Worm (Caenorhabditis elegans): ENCODE measurements around the gene sel-7.

The sel-7 gene

DNA sequence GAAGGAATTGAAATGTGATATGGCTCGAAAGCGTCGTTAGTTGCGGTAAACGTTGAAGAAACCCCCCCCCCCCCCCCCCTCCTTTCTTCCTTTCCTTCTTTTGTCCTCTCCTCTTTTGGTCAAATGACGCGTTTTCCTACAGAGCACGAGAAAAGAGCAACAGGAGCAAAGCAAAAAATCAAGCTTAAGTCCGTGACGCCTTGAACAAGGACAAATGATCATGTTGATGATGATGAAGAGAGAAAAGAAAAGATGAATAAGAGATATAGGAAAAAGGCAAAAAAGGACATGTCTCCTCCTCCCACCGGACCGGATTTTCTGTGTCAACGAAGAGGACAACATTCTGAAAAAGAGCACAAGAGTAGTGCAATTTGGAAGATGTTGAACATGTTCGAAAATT, 19.3 kb upstream of the sel-7 start:
- TF ChIP-seq ceh-22 (tag; optimal IDR thresholded peaks at IDR 0.05) (no peak), ets-4 (tag; optimal IDR thresholded peaks at IDR 0.05) (no peak), lin-11 (tag; optimal IDR thresholded peaks at IDR 0.05) (no peak), ceh-9 (tag; optimal IDR thresholded peaks at IDR 0.05) (no peak)

DNA sequence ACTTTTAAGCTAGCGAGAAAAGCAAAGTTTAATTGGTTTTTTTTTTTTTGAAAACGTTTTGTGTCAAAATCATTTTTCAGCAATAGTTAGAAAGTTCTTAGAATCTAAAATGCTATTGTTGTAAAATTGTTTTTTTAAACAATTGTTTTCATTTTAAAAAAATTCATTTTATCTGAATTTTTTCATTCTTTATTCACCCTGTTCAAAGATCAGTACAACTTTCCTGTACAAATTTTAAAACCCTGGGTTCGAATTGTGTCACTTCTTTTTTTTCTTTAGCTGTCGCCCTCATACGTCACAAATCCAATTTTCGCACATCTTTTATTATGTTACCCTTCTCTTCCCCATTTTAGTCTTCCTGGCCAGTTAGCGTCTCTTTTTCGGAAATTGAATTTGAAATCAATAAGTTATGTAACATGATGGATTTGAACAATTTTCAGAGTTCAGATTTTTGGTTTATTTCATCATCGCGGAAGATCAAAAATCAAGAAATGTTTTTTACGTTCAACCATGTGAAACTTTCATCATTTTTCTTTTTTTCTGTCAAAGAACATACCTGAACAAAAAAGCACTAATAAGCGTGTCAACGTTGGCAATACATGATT, 16.5 kb upstream of the sel-7 start:
- TF ChIP-seq pqm-1 (tag; optimal IDR thresholded peaks at IDR 0.05): no peak
- TF ChIP-seq unc-42 (tag; optimal IDR thresholded peaks at IDR 0.05): peak; percentile 100

DNA sequence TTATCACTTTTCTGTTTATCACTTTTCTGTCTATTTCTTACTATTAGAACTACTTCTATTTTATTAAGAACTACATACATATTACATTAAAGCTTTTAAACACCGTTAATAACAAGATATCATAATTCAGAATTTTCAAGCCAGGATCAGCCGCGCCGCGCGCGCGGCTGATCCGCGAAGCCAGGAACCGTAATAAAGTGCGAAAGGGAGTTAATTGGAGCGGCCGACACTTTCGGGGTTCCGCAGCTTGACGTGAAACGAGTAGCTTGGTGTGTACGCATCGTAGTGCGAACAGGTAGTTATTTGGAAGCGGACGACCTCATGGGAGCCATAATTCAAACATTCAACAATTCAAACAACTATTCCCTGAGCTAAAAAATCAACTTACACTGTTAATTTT, 14.8 kb upstream of the sel-7 start:
- TF ChIP-seq sox-2 (GFP tag; IDR thresholded peaks at IDR 0.05) (no peak), ceh-24 (tag; optimal IDR thresholded peaks at IDR 0.05) (no peak), tbx-7 (tag; optimal IDR thresholded peaks at IDR 0.05) (no peak), hlh-15 (tag; optimal IDR thresholded peaks at IDR 0.05) (no peak), pha-2 (tag; optimal IDR thresholded peaks at IDR 0.05) (no peak), nhr-11 (tag; optimal IDR thresholded peaks at IDR 0.05) (no peak), syd-9 (tag; optimal IDR thresholded peaks at IDR 0.05) (no peak), madf-2 (tag; optimal IDR thresholded peaks at IDR 0.05) (no peak), hlh-6 (tag; optimal IDR thresholded peaks at IDR 0.05) (no peak), zip-5 (tag; optimal IDR thresholded peaks at IDR 0.05) (no peak), sdc-2 (tag; optimal IDR thresholded peaks at IDR 0.05) (no peak), K02D7.2 (tag; optimal IDR thresholded peaks at IDR 0.05) (no peak), ahr-1 (tag; optimal IDR thresholded peaks at IDR 0.05) (no peak), C08G9.2 (tag; optimal IDR thresholded peaks at IDR 0.05) (no peak), ceh-48 (tag; optimal IDR thresholded peaks at IDR 0.05) (no peak), pag-3 (tag; optimal IDR thresholded peaks at IDR 0.05; ENCODE audit: borderline replicate concordance) (no peak), ceh-19 (GFP tag; optimal IDR thresholded peaks at IDR 0.05) (no peak), C38D4.7 (GFP tag; optimal IDR thresholded peaks at IDR 0.05) (no peak), pqm-1 (tag; optimal IDR thresholded peaks at IDR 0.05) (no peak), Y22D7AL.16 (tag; optimal IDR thresholded peaks at IDR 0.05) (no peak)

DNA sequence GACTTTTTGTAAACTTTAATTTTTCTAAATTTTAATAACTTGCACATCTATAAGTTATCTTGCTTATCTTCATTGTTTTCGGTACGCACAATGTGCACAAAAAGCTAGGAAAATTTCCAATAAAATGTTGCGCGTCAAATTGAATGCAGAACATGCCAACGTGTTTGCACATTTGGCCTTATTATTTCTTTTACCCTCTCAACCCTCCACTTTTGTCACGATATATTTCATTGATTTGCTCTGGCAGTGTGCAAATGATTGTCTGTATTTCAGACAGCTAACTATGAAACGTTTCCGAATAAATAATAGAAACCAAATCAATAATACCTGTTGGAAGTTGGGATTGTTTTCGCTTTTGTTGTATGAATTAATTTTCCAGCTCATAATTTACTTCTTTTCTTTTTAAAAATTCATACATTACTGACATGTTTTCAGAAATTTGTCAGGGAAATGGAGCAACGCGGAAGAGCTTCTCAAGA, 9.4 kb upstream of the sel-7 start, which contains the start of gene wdr-5.2:
Gene wdr-5.2 (plus strand): TSS at position 429 of the 479 bp plus-strand sequence.
- TF ChIP-seq ceh-2 (tag; optimal IDR thresholded peaks at IDR 0.05): no peak
- no peak for TF ChIP-seq K02D7.2 (tag; optimal IDR thresholded peaks at IDR 0.05)
- TF ChIP-seq mec-3 (tag; optimal IDR thresholded peaks at IDR 0.05; ENCODE audit: borderline replicate concordance): no peak
- no peak for TF ChIP-seq hlh-15 (tag; optimal IDR thresholded peaks at IDR 0.05)
- no peak for TF ChIP-seq che-1 (tag; optimal IDR thresholded peaks at IDR 0.05)
- TF ChIP-seq dmd-4 (tag; optimal IDR thresholded peaks at IDR 0.05; ENCODE audit: borderline replicate concordance): no peak
- TF ChIP-seq ztf-16 (tag; optimal IDR thresholded peaks at IDR 0.05): no peak
- TF ChIP-seq unc-55 (GFP tag; optimal IDR thresholded peaks at IDR 0.05): no peak
- no peak for TF ChIP-seq tbx-2 (tag; optimal IDR thresholded peaks at IDR 0.05)
- no peak for TF ChIP-seq Y22D7AL.16 (tag; optimal IDR thresholded peaks at IDR 0.05)
- TF ChIP-seq lim-6 (tag; optimal IDR thresholded peaks at IDR 0.05): no peak
- no peak for TF ChIP-seq ahr-1 (tag; optimal IDR thresholded peaks at IDR 0.05)
- TF ChIP-seq fax-1 (tag; optimal IDR thresholded peaks at IDR 0.05): no peak
- no peak for TF ChIP-seq hlh-30 (tag; optimal IDR thresholded peaks at IDR 0.05; ENCODE audit: insufficient read depth)
- TF ChIP-seq ceh-31 (tag; optimal IDR thresholded peaks at IDR 0.05): no peak
- no peak for TF ChIP-seq pqm-1 (tag; optimal IDR thresholded peaks at IDR 0.05)
